Worm (Caenorhabditis elegans): ENCODE results near the gene T19D12.4.

DNA sequence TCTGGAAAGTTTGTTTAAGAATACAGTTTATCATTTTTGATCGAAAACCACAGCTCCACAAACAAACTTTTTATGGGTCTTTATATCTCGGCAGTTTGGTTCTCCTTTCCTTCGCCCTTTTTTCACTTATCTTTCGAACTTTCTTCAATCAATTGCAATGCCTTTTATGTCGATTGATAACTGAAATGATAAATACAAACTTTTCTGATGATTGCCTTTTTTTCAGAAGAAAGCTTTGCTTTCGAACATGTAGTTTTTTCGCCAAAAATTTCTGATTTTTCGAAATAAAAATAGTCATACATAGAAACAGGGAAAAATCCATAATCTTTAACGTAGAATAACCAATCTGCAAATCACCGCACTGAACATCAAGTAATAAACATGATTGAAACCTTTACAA is 30.3 kb downstream of the T19D12.4 start, which contains the start of gene T19D12.2:
- TF ChIP-seq snpc-4 (tag; optimal IDR thresholded peaks at IDR 0.05): no peak
- TF ChIP-seq ztf-11 (tag; optimal IDR thresholded peaks at IDR 0.05): no peak
- TF ChIP-seq R02D3.7 (tag; optimal IDR thresholded peaks at IDR 0.05): no peak
- no peak for TF ChIP-seq nhr-6 (tag; optimal IDR thresholded peaks at IDR 0.05)
- no peak for TF ChIP-seq daf-16 (GFP tag; optimal IDR thresholded peaks at IDR 0.05)
- peak; percentile 45 for TF ChIP-seq daf-16 (tag; optimal IDR thresholded peaks at IDR 0.05)
- no peak for TF ChIP-seq ama-1 (optimal IDR thresholded peaks at IDR 0.05)
- no peak for TF ChIP-seq nhr-77 (tag; optimal IDR thresholded peaks at IDR 0.05)
